Fruit fly (Drosophila melanogaster): ENCODE results near the gene Inx2.

The Inx2 gene

DNA sequence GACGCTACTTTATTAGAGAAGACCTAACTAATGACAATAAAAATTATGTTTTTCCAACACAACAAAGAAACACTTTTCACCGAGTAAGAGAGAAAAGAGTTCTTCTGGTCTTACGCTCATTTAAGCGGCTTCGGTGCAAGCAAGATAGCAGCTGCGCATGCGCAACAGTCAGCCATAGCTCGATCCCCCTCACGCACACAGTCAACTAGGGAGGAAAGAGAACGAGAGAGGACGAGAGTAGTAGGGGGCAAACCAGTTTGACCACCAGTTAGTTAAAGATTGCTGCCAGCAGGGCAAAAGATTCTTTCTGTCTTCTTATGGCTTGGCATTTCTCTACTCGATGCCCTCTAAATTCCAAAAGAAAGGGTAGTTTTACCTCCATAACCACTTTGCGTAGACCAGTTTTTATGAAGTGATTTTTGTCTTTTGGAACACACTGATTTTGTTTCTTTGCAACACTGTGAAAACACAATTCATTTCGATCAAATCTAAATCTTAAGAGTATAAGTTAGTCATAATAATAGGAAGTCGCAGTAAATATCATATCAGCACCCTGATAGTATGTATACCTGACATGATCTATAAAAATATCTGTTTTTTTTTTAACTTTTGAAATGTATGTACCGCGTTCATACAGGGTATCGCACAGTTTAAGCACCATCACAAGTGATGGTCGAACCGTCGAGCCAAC lies 2.1 kb downstream of the Inx2 start (continued):
- TF ChIP-seq abd-A (tag; optimal IDR thresholded peaks at IDR 0.05) = no peak
- TF ChIP-seq Ssrp (tag; optimal IDR thresholded peaks at IDR 0.05) = peak; percentile 45
- TF ChIP-seq CG12769 (tag; optimal IDR thresholded peaks at IDR 0.05) = peak; percentile 45
- TF ChIP-seq CG42726 (GFP tag; IDR thresholded peaks at IDR 0.05; ENCODE audit: partially characterized antibody) = no peak
- TF ChIP-seq CG30431 (GFP tag; optimal IDR thresholded peaks at IDR 0.05) = no peak
- TF ChIP-seq ERR (GFP tag; optimal IDR thresholded peaks at IDR 0.05) = no peak
- no peak for TF ChIP-seq peb (GFP tag; IDR thresholded peaks at IDR 0.05)
- TF ChIP-seq ems (GFP tag; optimal IDR thresholded peaks at IDR 0.05) = no peak
- TF ChIP-seq Hmr (GFP tag; optimal IDR thresholded peaks at IDR 0.05) = peak; percentile 32
- peak; percentile 81 for TF ChIP-seq sens (GFP tag)
- TF ChIP-seq CG18764 (GFP tag; optimal IDR thresholded peaks at IDR 0.05) = no peak
- TF ChIP-seq Hand (GFP tag; optimal IDR thresholded peaks at IDR 0.05) = no peak
- no peak for TF ChIP-seq Gsc (GFP tag; IDR thresholded peaks at IDR 0.05)
- 0 out of 2 replicates have a peak, but pooled peaks have one; percentile 19 for TF ChIP-seq crol (GFP tag; IDR thresholded peaks at IDR 0.05)
- no peak for TF ChIP-seq CG18476 (GFP tag; optimal IDR thresholded peaks at IDR 0.05)
- no peak for TF ChIP-seq row (GFP tag; IDR thresholded peaks at IDR 0.05)
- no peak for TF ChIP-seq Dfd (GFP tag; optimal IDR thresholded peaks at IDR 0.05)
- TF ChIP-seq lov (optimal IDR thresholded peaks at IDR 0.05) = no peak
- TF ChIP-seq lov (GFP tag; IDR thresholded peaks at IDR 0.05) = no peak
- TF ChIP-seq Fer2 (tag; optimal IDR thresholded peaks at IDR 0.05) = no peak
- no peak; the same call in 1 of the 2 replicates for TF ChIP-seq CG9215 (GFP tag; IDR thresholded peaks at IDR 0.05)
- no peak for TF ChIP-seq CG32767 (GFP tag; IDR thresholded peaks at IDR 0.05)
- TF ChIP-seq ab (GFP tag; optimal IDR thresholded peaks at IDR 0.05) = no peak
- no peak; the same call in 1 of the 2 replicates for TF ChIP-seq CG9932 (GFP tag; IDR thresholded peaks at IDR 0.05)
- TF ChIP-seq Doc3 (GFP tag; IDR thresholded peaks at IDR 0.05; ENCODE audit: partially characterized antibody) = no peak
- peak; percentile 65 for TF ChIP-seq D19A (tag; optimal IDR thresholded peaks at IDR 0.05)
- peak; percentile 68 for TF ChIP-seq pfk (GFP tag; optimal IDR thresholded peaks at IDR 0.05)
- no peak for TF ChIP-seq CG33213 (GFP tag; optimal IDR thresholded peaks at IDR 0.05)
- TF ChIP-seq tup (GFP tag; optimal IDR thresholded peaks at IDR 0.05) = no peak
- no peak for TF ChIP-seq PHDP (tag; optimal IDR thresholded peaks at IDR 0.05)
- TF ChIP-seq CG5953 (GFP tag; IDR thresholded peaks at IDR 0.05) = no peak
- TF ChIP-seq Sox100B (GFP tag; optimal IDR thresholded peaks at IDR 0.05) = peak; percentile 59
- TF ChIP-seq phol (tag; optimal IDR thresholded peaks at IDR 0.05) = peak; percentile 41
- TF ChIP-seq CG15269 (tag; optimal IDR thresholded peaks at IDR 0.05) = no peak
- TF ChIP-seq hb (GFP tag; IDR thresholded peaks at IDR 0.05; ENCODE audit: partially characterized antibody) = no peak
- no peak for TF ChIP-seq bowl (GFP tag; IDR thresholded peaks at IDR 0.05)
- no peak for TF ChIP-seq vvl (GFP tag; IDR thresholded peaks at IDR 0.05)
- TF ChIP-seq Fer1 (GFP tag; optimal IDR thresholded peaks at IDR 0.05) = no peak
- no peak for TF ChIP-seq CrebB (tag; optimal IDR thresholded peaks at IDR 0.05)
- TF ChIP-seq H15 (GFP tag; IDR thresholded peaks at IDR 0.05) = no peak
- no peak for TF ChIP-seq ato (GFP tag; IDR thresholded peaks at IDR 0.05; ENCODE audit: partially characterized antibody)
- TF ChIP-seq CG3847 (GFP tag; IDR thresholded peaks at IDR 0.05) = no peak
- no peak for TF ChIP-seq CoRest (tag; optimal IDR thresholded peaks at IDR 0.05)
- no peak for TF ChIP-seq Chrac-16 (GFP tag; optimal IDR thresholded peaks at IDR 0.05)
- no peak for TF ChIP-seq Ravus (GFP tag; IDR thresholded peaks at IDR 0.05)
- no peak for TF ChIP-seq CG18011 (GFP tag; optimal IDR thresholded peaks at IDR 0.05)
- TF ChIP-seq CG1603 (tag; optimal IDR thresholded peaks at IDR 0.05) = peak; percentile 8
- no peak for TF ChIP-seq az2 (GFP tag; optimal IDR thresholded peaks at IDR 0.05)
- TF ChIP-seq CG10321 (GFP tag; IDR thresholded peaks at IDR 0.05) = peak; percentile 87
- no peak for TF ChIP-seq CG17385 (GFP tag; optimal IDR thresholded peaks at IDR 0.05)
